Fruit fly (Drosophila melanogaster) whole organism, embryonic: Measurements from ENCODE around the gene CG15418.

Experiments
- ATbp ChIP-seq: fragments of 200-800 bp; sonication (Bioruptor generic); optimal IDR thresholded peaks from 2 replicates; lab custom pipeline; 2017; ENCODE audit warnings: missing biosample characterization, mild to moderate bottlenecking, missing genetic modification characterization, missing genetic modification reagents
- BtbVII ChIP-seq: fragments of 200-800 bp; sonication (Bioruptor generic); optimal IDR thresholded peaks from 3 replicates; lab custom pipeline; 2017; ENCODE audit warnings: missing biosample characterization, mild to moderate bottlenecking, missing genetic modification characterization
- CG10431 ChIP-seq: fragments of 200-800 bp; sonication (Bioruptor generic); optimal IDR thresholded peaks from 3 replicates; lab custom pipeline; 2018; ENCODE audit warnings: missing biosample characterization, mild to moderate bottlenecking, missing genetic modification characterization
- CG17359 ChIP-seq: fragments of 200-800 bp; sonication (Bioruptor generic); optimal IDR thresholded peaks from 3 replicates; lab custom pipeline; 2018; ENCODE audit warnings: missing biosample characterization, mild to moderate bottlenecking, missing genetic modification characterization, moderate library complexity
- CG2678 ChIP-seq: fragments of 200-800 bp; sonication (Bioruptor generic); optimal IDR thresholded peaks from 3 replicates; lab custom pipeline; 2019; ENCODE audit warnings: missing biosample characterization, mild to moderate bottlenecking, missing genetic modification characterization, moderate library complexity
- CG2875 ChIP-seq: fragments of 200-800 bp; sonication (Bioruptor generic); optimal IDR thresholded peaks from 2 replicates; lab custom pipeline; 2017; ENCODE audit warnings: missing biosample characterization, mild to moderate bottlenecking, missing genetic modification characterization, missing genetic modification reagents
- CG31441 ChIP-seq: fragments of 200-800 bp; sonication (Bioruptor generic); IDR thresholded peaks from 2 replicates; pipeline ENCODE4 v1.3.6; 2022; ENCODE audit warnings: missing biosample characterization, missing genetic modification characterization
- CG32772 ChIP-seq: fragments of 200-800 bp; sonication (Bioruptor generic); IDR thresholded peaks from 2 replicates; pipeline ENCODE4 v1.3.6; 2022; ENCODE audit warnings: missing biosample characterization, missing genetic modification characterization
- CG33557 ChIP-seq: fragments of 200-800 bp; sonication (Bioruptor generic); optimal IDR thresholded peaks from 2 replicates; lab custom pipeline; 2019; ENCODE audit warnings: missing biosample characterization, mild to moderate bottlenecking, missing genetic modification characterization, moderate library complexity
- CG8281 ChIP-seq: fragments of 200-800 bp; sonication (Bioruptor generic); optimal IDR thresholded peaks from 2 replicates; lab custom pipeline; 2018; ENCODE audit warnings: missing biosample characterization, mild to moderate bottlenecking, missing genetic modification characterization, moderate library complexity
- CG8290 ChIP-seq, 3 experiments: fragments of 200-800 bp; sonication (Bioruptor generic); optimal IDR thresholded peaks; 2 replicates each; lab custom pipeline; 2016 to 2019; ENCODE audit warnings: missing biosample characterization in 3 of 3, missing genetic modification characterization in 3 of 3, mild to moderate bottlenecking in 2 of 3, moderate library complexity in 1 of 3
- CG9215 ChIP-seq: fragments of 200-800 bp; sonication (Bioruptor generic); IDR thresholded peaks from 2 replicates; pipeline ENCODE4 v1.3.6; 2022; ENCODE audit warnings: missing biosample characterization, missing genetic modification characterization
- Fer3 ChIP-seq: fragments of 200-800 bp; sonication (Bioruptor generic); optimal IDR thresholded peaks from 2 replicates; lab custom pipeline; 2018; ENCODE audit warnings: missing biosample characterization, mild to moderate bottlenecking, missing genetic modification characterization, moderate library complexity
- MESR4 ChIP-seq: fragments of 200-800 bp; sonication (Bioruptor generic); optimal IDR thresholded peaks from 2 replicates; lab custom pipeline; 2018; ENCODE audit warnings: missing biosample characterization, mild to moderate bottlenecking, missing genetic modification characterization, moderate library complexity
- Mad ChIP-seq: fragments of 200-800 bp; sonication (Bioruptor generic); optimal IDR thresholded peaks from 2 replicates; lab custom pipeline; 2016; ENCODE audit warnings: missing biosample characterization, missing genetic modification characterization
- Med ChIP-seq: fragments of 200-800 bp; sonication (Bioruptor generic); peaks from one replicate; lab custom pipeline; 2016; ENCODE audit warnings: missing biosample characterization, missing genetic modification characterization, mild to moderate bottlenecking, inconsistent platforms, moderate library complexity
- Oaz ChIP-seq: fragments of 200-800 bp; sonication (Bioruptor generic); IDR thresholded peaks from 2 replicates; pipeline ENCODE4 v1.3.6; 2022; ENCODE audit warnings: missing biosample characterization, missing genetic modification characterization
- Oli ChIP-seq: fragments of 200-800 bp; sonication (Bioruptor generic); optimal IDR thresholded peaks from 2 replicates; lab custom pipeline; 2018; ENCODE audit warnings: missing biosample characterization, mild to moderate bottlenecking, missing genetic modification characterization, moderate library complexity
- Opbp ChIP-seq: fragments of 200-800 bp; sonication (Bioruptor generic); IDR thresholded peaks from 3 replicates; pipeline ENCODE4 v1.3.6; 2022; ENCODE audit warnings: missing biosample characterization, missing genetic modification characterization; ENCODE audit not compliant: partially characterized antibody
- Pdp1 ChIP-seq, 2 experiments: fragments of 200-800 bp; sonication (Bioruptor generic); optimal IDR thresholded peaks; 3 replicates each; lab custom pipeline; 2016; ENCODE audit warnings: missing biosample characterization in 2 of 2, missing genetic modification characterization in 2 of 2, mild to moderate bottlenecking in 1 of 2, moderate library complexity in 1 of 2
- Ptx1 ChIP-seq: fragments of 200-800 bp; sonication (Bioruptor generic); IDR thresholded peaks from 2 replicates; pipeline ENCODE4 v1.3.6; 2022; ENCODE audit warnings: missing biosample characterization, missing genetic modification characterization
- Xbp1 ChIP-seq: fragments of 200-800 bp; sonication (Bioruptor generic); optimal IDR thresholded peaks from 3 replicates; lab custom pipeline; 2016; ENCODE audit warnings: missing biosample characterization, mild to moderate bottlenecking, missing genetic modification characterization
- ara ChIP-seq: fragments of 200-800 bp; sonication (Bioruptor generic); IDR thresholded peaks from 2 replicates; pipeline ENCODE4 v1.3.6; 2022; ENCODE audit warnings: missing biosample characterization, missing genetic modification characterization
- bbx ChIP-seq: fragments of 200-800 bp; sonication (Bioruptor generic); IDR thresholded peaks from 2 replicates; pipeline ENCODE4 v1.3.6; 2022; ENCODE audit warnings: missing biosample characterization, missing genetic modification characterization; ENCODE audit not compliant: partially characterized antibody
- caup ChIP-seq: fragments of 200-800 bp; sonication (Bioruptor generic); optimal IDR thresholded peaks from 3 replicates; lab custom pipeline; 2017; ENCODE audit warnings: missing biosample characterization, mild to moderate bottlenecking, missing genetic modification characterization, moderate library complexity; ENCODE audit not compliant: severe bottlenecking
- chif ChIP-seq, 2 experiments: fragments of 200-800 bp; sonication (Bioruptor generic); optimal IDR thresholded peaks; 3 replicates each; lab custom pipeline; 2016; ENCODE audit warnings: missing biosample characterization in 2 of 2, missing genetic modification characterization in 2 of 2
- chinmo ChIP-seq: fragments of 200-800 bp; sonication (Bioruptor generic); IDR thresholded peaks from 4 replicates; pipeline ENCODE4 v1.3.6; 2022; ENCODE audit warnings: missing biosample characterization, missing genetic modification characterization; ENCODE audit not compliant: partially characterized antibody
- cwo ChIP-seq: fragments of 200-800 bp; sonication (Bioruptor generic); optimal IDR thresholded peaks from 3 replicates; lab custom pipeline; 2017; ENCODE audit warnings: missing biosample characterization, missing genetic modification characterization, mild to moderate bottlenecking, moderate library complexity, missing genetic modification reagents
- eyg ChIP-seq: fragments of 200-800 bp; sonication (Bioruptor generic); optimal IDR thresholded peaks from 3 replicates; lab custom pipeline; 2016; ENCODE audit warnings: missing biosample characterization, missing genetic modification characterization
- fu2 ChIP-seq: fragments of 200-800 bp; sonication (Bioruptor generic); optimal IDR thresholded peaks from 2 replicates; lab custom pipeline; 2016; ENCODE audit warnings: missing biosample characterization, missing genetic modification characterization
- gro ChIP-seq: fragments of 200-800 bp; sonication (Bioruptor generic); optimal IDR thresholded peaks from 2 replicates; lab custom pipeline; 2016; ENCODE audit warnings: missing biosample characterization, missing genetic modification characterization
- ken ChIP-seq: fragments of 200-800 bp; sonication (Bioruptor generic); IDR thresholded peaks from 3 replicates; pipeline ENCODE4 v1.3.6; 2022; ENCODE audit warnings: missing biosample characterization, missing genetic modification characterization
- kni ChIP-seq: fragments of 200-800 bp; sonication (Bioruptor generic); optimal IDR thresholded peaks from 3 replicates; lab custom pipeline; 2017; ENCODE audit warnings: mild to moderate bottlenecking, missing biosample characterization, missing genetic modification reagents, missing genetic modification characterization
- lab ChIP-seq: fragments of 200-800 bp; sonication (Bioruptor generic); optimal IDR thresholded peaks from 3 replicates; lab custom pipeline; 2017; ENCODE audit warnings: missing biosample characterization, missing genetic modification characterization, mild to moderate bottlenecking, moderate library complexity, missing genetic modification reagents
- salm ChIP-seq: fragments of 200-800 bp; sonication (Bioruptor generic); optimal IDR thresholded peaks from 2 replicates; lab custom pipeline; 2018; ENCODE audit warnings: missing biosample characterization, mild to moderate bottlenecking, missing genetic modification characterization
- sd ChIP-seq: fragments of 200-800 bp; sonication (Bioruptor generic); optimal IDR thresholded peaks from 3 replicates; lab custom pipeline; 2018; ENCODE audit warnings: missing biosample characterization, mild to moderate bottlenecking, missing genetic modification characterization, moderate library complexity
- sim ChIP-seq: fragments of 200-800 bp; sonication (Bioruptor generic); IDR thresholded peaks from 2 replicates; pipeline ENCODE4 v1.3.6; 2022; ENCODE audit warnings: missing biosample characterization, missing genetic modification characterization
- sqz ChIP-seq: fragments of 200-800 bp; sonication (Bioruptor generic); optimal IDR thresholded peaks from 3 replicates; lab custom pipeline; 2018; ENCODE audit warnings: missing biosample characterization, mild to moderate bottlenecking, missing genetic modification characterization
- sr ChIP-seq: fragments of 200-800 bp; sonication (Bioruptor generic); IDR thresholded peaks from 3 replicates; pipeline ENCODE4 v1.3.6; 2022; ENCODE audit warnings: missing biosample characterization, missing genetic modification characterization

The CG15418 gene

DNA sequence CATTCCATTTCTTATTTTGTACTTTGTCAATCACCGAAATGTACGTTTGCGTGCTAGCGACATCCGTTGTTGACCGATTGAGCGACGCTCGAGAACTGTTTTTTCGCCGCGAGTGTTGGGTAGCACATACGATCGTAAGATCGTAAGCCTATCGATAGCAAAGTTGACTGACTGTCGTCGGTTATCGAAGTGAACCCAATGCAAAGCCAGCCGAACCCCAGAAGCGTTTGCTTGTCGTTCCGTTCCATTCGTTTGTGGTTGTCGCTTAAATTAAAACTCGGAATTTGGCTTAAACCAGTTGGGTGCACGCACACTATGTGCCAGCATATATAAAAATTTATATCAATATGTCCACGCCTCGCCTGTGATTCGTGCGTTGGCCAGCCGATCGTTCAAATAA lies 24.5 kb upstream of the CG15418 start (continued):
- no peak for TF ChIP-seq BtbVII (GFP tag; lab: Kevin White, UChicago)
- no peak for TF ChIP-seq Ptx1
- 0 out of 3 replicates have a peak, but pooled peaks have one; percentile 45 for TF ChIP-seq Opbp (GFP tag; lab: Robert Waterston, UW)
- TF ChIP-seq CG33557 (GFP tag; lab: Kevin White, UChicago), result no peak
- no peak for TF ChIP-seq fu2 (GFP tag; lab: Kevin White, UChicago)
- no peak for TF ChIP-seq Fer3 (tag; lab: Kevin White, UChicago)
- no peak for TF ChIP-seq Mad (GFP tag; lab: Kevin White, UChicago)
- no peak for TF ChIP-seq salm (tag; lab: Kevin White, UChicago)
- TF ChIP-seq, all 482 proteins: peak for 31

DNA sequence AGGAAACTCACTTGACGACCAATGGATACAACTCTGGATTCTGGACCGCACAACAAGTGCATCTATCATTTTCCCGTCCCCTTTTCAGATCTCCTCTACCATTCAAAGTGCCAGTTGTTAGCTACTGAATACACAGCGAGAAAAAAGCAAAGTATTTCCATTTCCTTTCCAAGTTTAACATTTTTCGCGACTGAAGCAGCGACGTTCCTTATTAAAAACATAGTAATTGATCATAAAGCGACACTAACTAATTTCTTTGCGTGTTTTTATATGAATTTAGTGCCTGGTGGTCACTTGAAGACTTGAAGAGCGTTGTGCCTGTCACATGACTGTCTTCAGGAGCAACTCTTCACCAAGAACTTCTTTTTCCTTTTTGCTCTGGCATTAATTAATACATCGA lies 23.8 kb upstream of the CG15418 start:
- TF ChIP-seq CG17359 (tag; lab: Kevin White, UChicago), result no peak
- no peak for TF ChIP-seq Oaz (GFP tag; lab: Robert Waterston, UW)
- no peak for TF ChIP-seq bbx (GFP tag; lab: Robert Waterston, UW)
- no peak for TF ChIP-seq ken (GFP tag; lab: Robert Waterston, UW)
- no peak for TF ChIP-seq Xbp1
- TF ChIP-seq CG9215 (GFP tag; lab: Robert Waterston, UW), result no peak
- TF ChIP-seq chif (GFP tag; optimal IDR thresholded peaks at IDR 0.05; lab: Kevin White, UChicago), result no peak
- no peak for TF ChIP-seq CG31441
- TF ChIP-seq MESR4 (GFP tag; lab: Kevin White, UChicago), result no peak
- no peak for TF ChIP-seq ATbp (GFP tag; lab: Kevin White, UChicago)
- TF ChIP-seq sim (GFP tag; lab: Robert Waterston, UW), result no peak
- TF ChIP-seq sr (GFP tag; lab: Robert Waterston, UW), result no peak
- no peak for TF ChIP-seq eyg (GFP tag; lab: Kevin White, UChicago)
- TF ChIP-seq CG10431 (GFP tag; lab: Kevin White, UChicago), result no peak
- TF ChIP-seq Oli (tag; lab: Kevin White, UChicago), result no peak
- no peak for TF ChIP-seq CG2678 (tag; lab: Kevin White, UChicago)
- no peak for TF ChIP-seq gro

DNA sequence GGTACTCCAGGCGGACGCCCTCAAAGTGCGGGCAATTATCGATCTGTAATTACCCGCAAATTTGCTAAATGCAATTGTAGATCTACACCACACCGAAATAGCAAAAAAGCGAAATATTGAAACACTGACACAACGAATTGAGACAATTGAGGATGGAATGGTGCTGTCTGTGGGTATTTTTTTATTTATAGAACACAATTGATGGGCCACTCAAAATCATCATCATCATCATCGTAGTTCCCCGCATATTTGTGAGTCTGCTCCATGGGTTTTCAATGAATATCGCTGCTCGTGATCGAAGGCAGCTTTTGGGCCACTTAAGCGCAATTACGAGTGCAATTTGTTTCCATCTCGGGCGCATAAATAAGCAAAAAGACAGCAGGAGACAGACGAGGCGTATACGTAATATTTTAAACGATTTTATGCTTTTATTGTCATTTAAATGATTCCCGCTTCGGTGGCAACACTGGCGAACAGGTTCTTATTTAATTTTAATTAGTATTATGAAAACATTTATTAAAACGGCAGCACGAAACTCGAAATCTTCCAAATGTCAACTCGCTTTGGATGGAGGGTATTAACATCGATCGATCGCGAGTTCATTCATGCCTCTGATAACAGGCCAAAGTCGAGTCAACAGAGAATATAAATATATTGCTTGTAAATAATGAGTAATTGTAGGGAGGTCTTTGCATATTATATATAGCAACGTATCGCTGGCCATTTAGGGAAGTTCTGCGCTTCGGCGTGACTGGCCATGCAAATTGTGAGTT lies 20.8 kb upstream of the CG15418 start:
- TF ChIP-seq Med (GFP tag; lab: Kevin White, UChicago), result peak; percentile 34
- TF ChIP-seq CG8281, result peak; percentile 71
- no peak for TF ChIP-seq CG33557 (GFP tag; lab: Kevin White, UChicago)
- TF ChIP-seq chinmo (GFP tag; lab: Robert Waterston, UW), result 0 out of 4 replicates have a peak, but pooled peaks have one; percentile 51

DNA sequence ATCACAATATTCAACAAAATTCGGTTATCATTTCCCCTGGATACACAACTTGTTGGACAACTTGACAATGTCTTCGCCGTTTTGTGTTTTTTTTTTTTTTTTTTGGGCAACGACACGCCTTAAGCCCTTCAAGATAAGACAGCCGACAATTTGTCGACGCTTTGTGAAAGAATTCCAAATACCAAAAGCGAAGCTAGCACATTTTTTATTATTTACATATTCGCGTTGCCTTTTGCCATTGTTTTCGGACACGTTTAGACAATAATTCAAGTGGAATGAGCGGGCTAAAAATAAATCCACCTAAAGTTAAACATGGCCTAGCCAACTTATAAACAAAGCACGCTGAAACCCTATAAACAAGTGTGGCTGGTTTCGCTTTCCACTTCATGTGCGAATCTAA lies 19.4 kb upstream of the CG15418 start:
- TF ChIP-seq Med (GFP tag; lab: Kevin White, UChicago) (peak; percentile 40), Pdp1 (GFP tag; optimal IDR thresholded peaks at IDR 0.05; lab: Kevin White, UChicago) (peak in 1 of 2 experiments; percentile 24), sd (tag; lab: Kevin White, UChicago) (peak; percentile 82), kni (GFP tag; lab: Kevin White, UChicago) (no peak), cwo (GFP tag; lab: Kevin White, UChicago) (peak; percentile 42), CG2875 (no peak), sqz (GFP tag; lab: Kevin White, UChicago) (peak; percentile 22), CG32772 (GFP tag; lab: Robert Waterston, UW) (0 out of 2 replicates have a peak, but pooled peaks have one; percentile 8), lab (peak; percentile 6), caup (GFP tag; lab: Kevin White, UChicago) (peak; percentile 34), ara (GFP tag; lab: Robert Waterston, UW) (no peak), CG8290 (GFP tag; optimal IDR thresholded peaks at IDR 0.05; lab: Kevin White, UChicago) (no peak), CG8290 (tag; optimal IDR thresholded peaks at IDR 0.05; lab: Kevin White, UChicago) (peak in 1 of 2 experiments; percentile 31)
